Fruit fly (Drosophila melanogaster) whole organism, pupa: ENCODE data around the gene Shc.

ENCODE experiments used
- CG10348 ChIP-seq: fragments of 200-800 bp; sonication (Bioruptor generic); IDR thresholded peaks from 2 replicates; pipeline ENCODE4 v1.3.6; 2022; ENCODE audit warnings: missing biosample characterization, missing genetic modification characterization
- CG12605 ChIP-seq: fragments of 200-800 bp; sonication (Bioruptor generic); IDR thresholded peaks from 2 replicates; pipeline ENCODE4 v1.3.6; 2022; ENCODE audit warnings: missing biosample characterization, missing genetic modification characterization
- CG13204 ChIP-seq: fragments of 200-800 bp; sonication (Bioruptor generic); optimal IDR thresholded peaks from 2 replicates; lab custom pipeline; 2018; ENCODE audit warnings: missing biosample characterization, mild to moderate bottlenecking, missing genetic modification characterization, moderate library complexity
- CG14655 ChIP-seq: fragments of 200-800 bp; sonication (Bioruptor generic); optimal IDR thresholded peaks from 3 replicates; lab custom pipeline; 2017; ENCODE audit warnings: mild to moderate bottlenecking, missing biosample characterization, missing genetic modification reagents, missing genetic modification characterization
- CG15710 ChIP-seq: fragments of 200-800 bp; sonication (Bioruptor generic); optimal IDR thresholded peaks from 2 replicates; lab custom pipeline; 2018; ENCODE audit warnings: missing biosample characterization, mild to moderate bottlenecking, missing genetic modification characterization, moderate library complexity
- CG17806 ChIP-seq: fragments of 200-800 bp; sonication (Bioruptor generic); optimal IDR thresholded peaks from 2 replicates; lab custom pipeline; 2018; ENCODE audit warnings: missing biosample characterization, mild to moderate bottlenecking, missing genetic modification characterization, moderate library complexity
- CG32121 ChIP-seq: fragments of 200-800 bp; sonication (Bioruptor generic); IDR thresholded peaks from 2 replicates; pipeline ENCODE4 v1.3.6; 2022; ENCODE audit warnings: missing biosample characterization, missing genetic modification characterization
- CG34367 ChIP-seq: fragments of 200-800 bp; sonication (Bioruptor generic); optimal IDR thresholded peaks from 2 replicates; lab custom pipeline; 2018; ENCODE audit warnings: missing biosample characterization, mild to moderate bottlenecking, missing genetic modification characterization
- CG4496 ChIP-seq: fragments of 200-800 bp; sonication (Bioruptor generic); IDR thresholded peaks from 3 replicates; pipeline ENCODE4 v1.3.6; 2022; ENCODE audit warnings: missing biosample characterization, missing genetic modification characterization
- CG8159 ChIP-seq: fragments of 200-800 bp; sonication (Bioruptor generic); optimal IDR thresholded peaks from 3 replicates; lab custom pipeline; 2018; ENCODE audit warnings: missing biosample characterization, mild to moderate bottlenecking, missing genetic modification characterization, moderate library complexity
- CG8301 ChIP-seq: fragments of 200-800 bp; sonication (Bioruptor generic); optimal IDR thresholded peaks from 2 replicates; lab custom pipeline; 2018; ENCODE audit warnings: missing biosample characterization, mild to moderate bottlenecking, missing genetic modification characterization
- CG9948 ChIP-seq: fragments of 200-800 bp; sonication (Bioruptor generic); optimal IDR thresholded peaks from 2 replicates; lab custom pipeline; 2018; ENCODE audit warnings: missing biosample characterization, mild to moderate bottlenecking, missing genetic modification characterization, moderate library complexity
- D1 ChIP-seq: fragments of 200-800 bp; sonication (Bioruptor generic); optimal IDR thresholded peaks from 2 replicates; lab custom pipeline; 2018; ENCODE audit warnings: missing biosample characterization, mild to moderate bottlenecking, missing genetic modification characterization, moderate library complexity
- EcR ChIP-seq: fragments of 200-800 bp; sonication (Bioruptor generic); optimal IDR thresholded peaks from 3 replicates; lab custom pipeline; 2019; ENCODE audit warnings: missing biosample characterization, missing genetic modification characterization, mild to moderate bottlenecking, moderate library complexity, missing genetic modification reagents
- Ets98B ChIP-seq: fragments of 200-800 bp; sonication (Bioruptor generic); IDR thresholded peaks from 2 replicates; pipeline ENCODE4 v1.3.6; 2022; ENCODE audit warnings: missing biosample characterization, missing genetic modification characterization
- Pif1A ChIP-seq: fragments of 200-800 bp; sonication (Bioruptor generic); optimal IDR thresholded peaks from 3 replicates; lab custom pipeline; 2016; ENCODE audit warnings: missing biosample characterization, missing genetic modification characterization
- Pif1B ChIP-seq: fragments of 200-800 bp; sonication (Bioruptor generic); optimal IDR thresholded peaks from 3 replicates; lab custom pipeline; 2016; ENCODE audit warnings: missing biosample characterization, missing genetic modification characterization
- Snoo ChIP-seq: fragments of 200-800 bp; sonication (Bioruptor generic); optimal IDR thresholded peaks from 3 replicates; lab custom pipeline; 2017; ENCODE audit warnings: missing biosample characterization, mild to moderate bottlenecking, missing genetic modification characterization, inconsistent platforms
- fd96Ca ChIP-seq: fragments of 200-800 bp; sonication (Bioruptor generic); IDR thresholded peaks from 3 replicates; pipeline ENCODE4 v1.3.6; 2022; ENCODE audit warnings: missing biosample characterization, missing genetic modification characterization
- gl ChIP-seq: fragments of 200-800 bp; sonication (Bioruptor generic); optimal IDR thresholded peaks from 2 replicates; lab custom pipeline; 2018; ENCODE audit warnings: missing biosample characterization, mild to moderate bottlenecking, missing genetic modification characterization
- rn ChIP-seq: fragments of 200-800 bp; sonication (Bioruptor generic); IDR thresholded peaks from 2 replicates; pipeline ENCODE4 v1.3.6; 2022; ENCODE audit warnings: missing biosample characterization, missing genetic modification characterization

Gene Shc

dm6 chr3L:9476829-9477228 lies 50.0 kb downstream of the Shc start, which contains the start of the genes Uch-L5 and Jarid2:
Gene Uch-L5 (minus strand): TSS chr3L:9476965.
Gene Jarid2 (plus strand): TSS chr3L:9477038.
- TF ChIP-seq CG15710 (tag; lab: Kevin White, UChicago) (no peak), CG13204 (no peak), CG17806 (tag; lab: Kevin White, UChicago) (peak; percentile 23), CG10348 (GFP tag; lab: Robert Waterston, UW) (no peak), CG14655 (no peak), EcR (GFP tag; lab: Kevin White, UChicago) (no peak), D1 (tag; lab: Kevin White, UChicago) (no peak), CG9948 (tag; lab: Kevin White, UChicago) (no peak), gl (tag; lab: Kevin White, UChicago) (no peak), CG8301 (tag; lab: Kevin White, UChicago) (no peak), CG32121 (GFP tag; lab: Robert Waterston, UW) (no peak), CG12605 (GFP tag; lab: Robert Waterston, UW) (peak; percentile 46), CG34367 (tag; lab: Kevin White, UChicago) (no peak), CG4496 (GFP tag; lab: Robert Waterston, UW) (no peak), CG8159 (tag; lab: Kevin White, UChicago) (no peak), Ets98B (GFP tag; lab: Robert Waterston, UW) (peak; percentile 39), Snoo (peak; percentile 39), Pif1A (GFP tag; lab: Kevin White, UChicago) (no peak), fd96Ca (GFP tag; lab: Robert Waterston, UW) (no peak), rn (GFP tag; lab: Robert Waterston, UW) (no peak), Pif1B (GFP tag; lab: Kevin White, UChicago) (no peak)
